Worm (Caenorhabditis elegans): ENCODE measurements around the gene sra-36.

The sra-36 gene

ce11 chrII:4537141-4537540 lies 3.4 kb downstream of the sra-36 start, which contains the start of gene sra-33:
TSS of gene sra-33 (minus strand) at chrII:4537241.
- TF ChIP-seq grh-1 (GFP tag; IDR thresholded peaks at IDR 0.05) (no peak), ama-1 (optimal IDR thresholded peaks at IDR 0.05) (no peak), hlh-4 (tag; optimal IDR thresholded peaks at IDR 0.05) (no peak), Y116A8C.19 (tag; optimal IDR thresholded peaks at IDR 0.05; ENCODE audit: borderline replicate concordance) (no peak), lin-15B (tag; optimal IDR thresholded peaks at IDR 0.05) (no peak), mep-1 (tag; optimal IDR thresholded peaks at IDR 0.05) (no peak), snpc-4 (tag; optimal IDR thresholded peaks at IDR 0.05) (no peak), fkh-10 (GFP tag; optimal IDR thresholded peaks at IDR 0.05) (no peak), xbp-1 (tag; optimal IDR thresholded peaks at IDR 0.05) (no peak), blmp-1 (tag; optimal IDR thresholded peaks at IDR 0.05) (no peak), alr-1 (tag; optimal IDR thresholded peaks at IDR 0.05; ENCODE audit: borderline replicate concordance) (no peak), nhr-19 (GFP tag; conservative IDR thresholded peaks at IDR 0.05) (no peak), egl-27 (tag; optimal IDR thresholded peaks at IDR 0.05) (no peak)

- TF ChIP-seq pax-3 (tag; optimal IDR thresholded peaks at IDR 0.05) = no peak
- TF ChIP-seq ztf-11 (tag; optimal IDR thresholded peaks at IDR 0.05) = no peak
- no peak for TF ChIP-seq C34B4.2 (tag; optimal IDR thresholded peaks at IDR 0.05)
Observed at ce11 chrII:4531880-4532279, 8.7 kb downstream of the sra-36 start, which contains the start of gene sra-32. TSS of gene sra-32 (minus strand) at chrII:4531980.

DNA sequence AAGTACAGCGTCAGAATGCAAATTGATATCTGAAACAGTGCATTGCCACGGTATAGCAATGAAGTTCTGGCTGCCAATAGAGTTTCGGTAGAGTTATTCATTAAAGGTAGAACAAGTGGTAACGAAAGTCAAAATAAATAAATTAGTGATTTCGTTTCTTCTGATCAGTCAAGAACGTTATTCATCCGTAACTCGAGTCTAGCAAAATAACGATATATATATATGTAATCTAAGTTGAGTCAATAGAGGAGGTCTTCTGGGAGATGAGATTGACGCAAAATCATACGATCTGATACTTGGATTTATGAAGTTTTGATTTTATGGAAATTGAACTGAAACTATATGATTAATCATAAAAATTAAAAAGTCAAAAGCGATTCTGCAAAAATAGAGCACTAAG lies 12.7 kb downstream of the sra-36 start, which contains the start of gene sra-35:
Gene sra-35, minus strand, starts transcription at position 101 of the 400 bp plus-strand sequence.
- TF ChIP-seq nhr-85 (tag) (peak; percentile 21), xbp-1 (tag; optimal IDR thresholded peaks at IDR 0.05) (no peak)

DNA sequence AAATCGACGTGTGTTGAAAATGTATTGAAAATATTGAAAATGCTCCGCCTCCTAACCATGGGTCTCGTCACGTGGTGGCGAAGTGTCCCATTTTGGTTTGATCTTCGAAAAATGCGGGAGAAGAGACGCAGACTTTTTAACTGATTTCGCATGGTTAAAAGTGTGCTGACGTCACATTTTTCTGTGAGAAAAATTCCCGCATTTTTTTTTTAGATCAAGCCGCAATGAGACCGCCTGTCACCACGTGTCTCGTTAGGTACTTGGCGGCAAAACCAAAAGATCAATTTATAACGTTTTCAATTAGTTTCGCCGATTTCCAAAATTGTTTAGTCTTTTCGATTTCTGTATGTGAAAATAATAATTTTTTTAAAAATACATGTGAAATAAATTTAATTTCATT lies 15.3 kb downstream of the sra-36 start:
- no peak for TF ChIP-seq efl-3 (GFP tag; optimal IDR thresholded peaks at IDR 0.05)

DNA sequence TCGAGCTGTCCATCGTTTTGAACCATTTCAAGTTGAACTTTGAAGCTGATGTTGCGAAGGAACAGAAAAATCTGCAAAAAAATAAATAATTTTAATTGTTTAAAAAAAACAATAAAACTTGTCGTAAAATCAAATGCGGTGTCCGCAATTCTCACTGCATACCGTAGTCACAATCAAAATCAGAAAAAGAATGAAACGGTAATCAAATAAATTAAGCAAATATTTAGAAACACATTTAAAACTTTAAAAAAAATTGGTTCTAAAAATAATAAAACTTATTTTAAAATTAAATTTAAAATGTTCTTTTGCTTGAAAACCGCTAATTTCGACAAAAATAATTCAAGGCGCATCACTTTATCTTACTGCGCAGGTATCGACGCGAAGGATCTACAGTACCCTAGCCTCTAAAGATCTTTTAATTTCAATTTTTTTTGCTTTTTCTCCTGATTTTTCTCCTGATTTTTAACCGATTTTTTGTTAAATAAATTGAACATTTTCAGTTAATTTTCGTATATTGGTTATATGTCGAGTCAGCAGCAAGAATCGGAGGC lies 17.3 kb downstream of the sra-36 start, which contains the start of the genes B0304.4 and B0304.2:
Gene B0304.4, minus strand, starts transcription at position 101 of the 551 bp plus-strand sequence.
Gene B0304.2, plus strand, starts transcription at position 501 of the 551 bp plus-strand sequence.
- TF ChIP-seq dsc-1 (tag; optimal IDR thresholded peaks at IDR 0.05) (no peak), sup-37 (GFP tag; optimal IDR thresholded peaks at IDR 0.05) (no peak), nhr-90 (tag; optimal IDR thresholded peaks at IDR 0.05; ENCODE audit: poor library complexity) (no peak), pqm-1 (tag; optimal IDR thresholded peaks at IDR 0.05) (no peak), unc-62 (GFP tag; optimal IDR thresholded peaks at IDR 0.05) (no peak), fkh-10 (GFP tag; optimal IDR thresholded peaks at IDR 0.05) (no peak), ces-1 (GFP tag; optimal IDR thresholded peaks at IDR 0.05) (no peak), ceh-90 (tag; optimal IDR thresholded peaks at IDR 0.05) (no peak), unc-30 (tag; optimal IDR thresholded peaks at IDR 0.05) (no peak), grh-1 (GFP tag; IDR thresholded peaks at IDR 0.05) (no peak), lsy-2 (tag; optimal IDR thresholded peaks at IDR 0.05) (no peak), sptf-1 (tag; optimal IDR thresholded peaks at IDR 0.05) (no peak), nhr-85 (tag) (no peak), C34B4.2 (tag; optimal IDR thresholded peaks at IDR 0.05) (no peak), ceh-88 (GFP tag; IDR thresholded peaks at IDR 0.05) (no peak), mdl-1 (tag; optimal IDR thresholded peaks at IDR 0.05) (no peak), nhr-77 (tag; optimal IDR thresholded peaks at IDR 0.05) (no peak)

ce11 chrII:4519976-4520594 lies 20.4 kb downstream of the sra-36 start:
- TF ChIP-seq pag-3 (tag; optimal IDR thresholded peaks at IDR 0.05; ENCODE audit: borderline replicate concordance, insufficient read depth) (no peak), nhr-20 (tag; optimal IDR thresholded peaks at IDR 0.05) (peak; percentile 14), nhr-71 (tag; optimal IDR thresholded peaks at IDR 0.05) (peak; percentile 53), ztf-4 (tag; optimal IDR thresholded peaks at IDR 0.05) (no peak), F16B12.6 (tag; optimal IDR thresholded peaks at IDR 0.05) (no peak), ces-1 (GFP tag; optimal IDR thresholded peaks at IDR 0.05) (no peak), lin-14 (GFP tag; optimal IDR thresholded peaks at IDR 0.05) (peak; percentile 77), nhr-19 (GFP tag; conservative IDR thresholded peaks at IDR 0.05) (0 out of 2 replicates have a peak, but pooled peaks have one; percentile 23), lin-39 (tag; optimal IDR thresholded peaks at IDR 0.05) (no peak), pax-3 (tag; optimal IDR thresholded peaks at IDR 0.05) (no peak), skn-1 (tag; optimal IDR thresholded peaks at IDR 0.05) (no peak), isw-1 (GFP tag; IDR thresholded peaks at IDR 0.05) (no peak), ama-1 (optimal IDR thresholded peaks at IDR 0.05) (no peak), tbx-2 (tag; optimal IDR thresholded peaks at IDR 0.05) (no peak), unc-130 (tag; optimal IDR thresholded peaks at IDR 0.05) (peak; percentile 16), lsy-2 (tag; optimal IDR thresholded peaks at IDR 0.05) (peak in 1 of 2 experiments; percentile 25)
